Worm (Caenorhabditis elegans) whole organism, mixed stage, embryonic: Measurements from ENCODE around the gene zig-12.

Experiments
- ceh-39 ChIP-seq: fragments of 150-350 bp; optimal IDR thresholded peaks from 2 replicates; lab custom pipeline; 2014; ENCODE audit warnings: missing biosample characterization, missing genetic modification characterization
- elt-1 ChIP-seq: sonication (generic microtip); optimal IDR thresholded peaks from 2 replicates; lab custom pipeline; 2017; ENCODE audit warnings: missing genetic modification characterization, mild to moderate bottlenecking, missing compliant biosample characterization, antibody characterized with exemption, moderate library complexity, borderline replicate concordance; ENCODE audit not compliant: insufficient read depth
- flh-1 ChIP-seq: fragments of 200-800 bp; sonication (Bioruptor generic); optimal IDR thresholded peaks from 2 replicates; lab custom pipeline; 2018; ENCODE audit warnings: mild to moderate bottlenecking, missing genetic modification characterization, moderate library complexity, missing compliant biosample characterization
- hlh-1 ChIP-seq: fragments of 150-350 bp; optimal IDR thresholded peaks from 2 replicates; lab custom pipeline; 2014; ENCODE audit warnings: missing biosample characterization, missing genetic modification reagents, missing genetic modification characterization
- nhr-237 ChIP-seq: fragments of 150-350 bp; optimal IDR thresholded peaks from 2 replicates; lab custom pipeline; 2014; ENCODE audit warnings: missing biosample characterization, missing genetic modification characterization
- nhr-28 ChIP-seq: fragments of 150-350 bp; optimal IDR thresholded peaks from 2 replicates; lab custom pipeline; 2014; ENCODE audit warnings: missing biosample characterization, missing genetic modification characterization
- nhr-76 ChIP-seq: sonication (generic microtip); optimal IDR thresholded peaks from 2 replicates; lab custom pipeline; 2017; ENCODE audit warnings: missing biosample characterization, missing genetic modification characterization
- pha-4 ChIP-seq: fragments of 150-350 bp; optimal IDR thresholded peaks from 2 replicates; lab custom pipeline; 2018; ENCODE audit warnings: missing biosample characterization, missing genetic modification reagents, missing genetic modification characterization
- snpc-4 ChIP-seq: fragments of 150-350 bp; optimal IDR thresholded peaks from 2 replicates; lab custom pipeline; 2014; ENCODE audit warnings: missing biosample characterization, missing genetic modification characterization
- unc-62 ChIP-seq: fragments of 150-350 bp; optimal IDR thresholded peaks from 2 replicates; lab custom pipeline; 2014; ENCODE audit warnings: missing biosample characterization, missing genetic modification reagents, missing genetic modification characterization

ce11 chrX:8739373-8739772 is 24.3 kb upstream of the zig-12 start, which contains the start of gene M02D8.2:
- TF ChIP-seq elt-1 (tag; lab: Kevin White, UChicago): no peak
- no peak for TF ChIP-seq nhr-28 (tag; lab: Kevin White, UChicago)
- no peak for TF ChIP-seq hlh-1 (tag; lab: Kevin White, UChicago)
- TF ChIP-seq nhr-76 (tag; lab: Kevin White, UChicago): no peak
- TF ChIP-seq ceh-39 (tag; lab: Kevin White, UChicago): no peak
- TF ChIP-seq snpc-4 (tag; lab: Kevin White, UChicago): no peak
- no peak for TF ChIP-seq pha-4 (tag; lab: Kevin White, UChicago)
- no peak for TF ChIP-seq nhr-237 (tag; lab: Kevin White, UChicago)
- no peak for TF ChIP-seq unc-62
- TF ChIP-seq flh-1 (GFP tag; lab: Kevin White, UChicago): no peak
